Worm (Caenorhabditis elegans) whole organism, L4 larva: ENCODE results near the gene F38B6.2.

Source experiments
- F10B5.3 ChIP-seq: sonication (generic microtip); optimal IDR thresholded peaks from 2 replicates; lab custom pipeline; 2016; ENCODE audit warnings: mild to moderate bottlenecking, missing genetic modification characterization, missing compliant biosample characterization
- F26F4.8 ChIP-seq: fragments of 200-800 bp; sonication (Bioruptor generic); conservative IDR thresholded peaks from 2 replicates; pipeline ENCODE4 v1.3.6; 2022; ENCODE audit warnings: missing genetic modification characterization, missing compliant biosample characterization
- F44E2.7 ChIP-seq: fragments of 200-800 bp; sonication (Bioruptor generic); IDR thresholded peaks from 2 replicates; pipeline ENCODE4 v2.1.2; 2022; ENCODE audit warnings: missing genetic modification characterization, missing compliant biosample characterization
- F49E8.2 ChIP-seq: sonication (generic microtip); optimal IDR thresholded peaks from 2 replicates; lab custom pipeline; 2016; ENCODE audit warnings: missing compliant biosample characterization, mild to moderate bottlenecking, missing genetic modification characterization, borderline replicate concordance
- T26A8.4 ChIP-seq: fragments of 200-800 bp; sonication (Bioruptor generic); IDR thresholded peaks from 2 replicates; pipeline ENCODE4 v1.3.6; 2022; ENCODE audit warnings: missing genetic modification characterization, missing compliant biosample characterization
- Y105C5A.15 ChIP-seq: fragments of 200-800 bp; sonication (Bioruptor generic); IDR thresholded peaks from 2 replicates; pipeline ENCODE4 v1.3.6; 2022; ENCODE audit warnings: missing genetic modification characterization, missing compliant biosample characterization
- Y48G9A.11 ChIP-seq: fragments of 200-800 bp; sonication (Bioruptor generic); IDR thresholded peaks from 2 replicates; pipeline ENCODE4 v1.3.6; 2022; ENCODE audit warnings: missing genetic modification reagents, missing genetic modification characterization, missing compliant biosample characterization
- Y75B8A.6 ChIP-seq: fragments of 200-800 bp; sonication (Bioruptor generic); IDR thresholded peaks from 2 replicates; pipeline ENCODE4 v1.3.6; 2022; ENCODE audit warnings: missing genetic modification reagents, missing genetic modification characterization, missing compliant biosample characterization
- ZK546.5 ChIP-seq, 2 experiments: sonication (generic microtip); optimal IDR thresholded peaks; 2 replicates each; lab custom pipeline; 2017; ENCODE audit warnings: missing biosample characterization in 2 of 2, missing genetic modification characterization in 2 of 2
- aha-1 ChIP-seq: fragments of 150-350 bp; peaks from one replicate; lab custom pipeline; 2014; ENCODE audit warnings: missing biosample characterization, missing genetic modification characterization
- aly-2 ChIP-seq: sonication (generic microtip); optimal IDR thresholded peaks from 2 replicates; lab custom pipeline; 2018; ENCODE audit warnings: missing biosample characterization, missing genetic modification characterization
- ama-1 ChIP-seq: fragments of 150-350 bp; optimal IDR thresholded peaks from 2 replicates; lab custom pipeline; 2014; ENCODE audit warnings: inconsistent platforms, mixed read lengths
- ceh-20 ChIP-seq: fragments of 200-800 bp; sonication (Bioruptor generic); IDR thresholded peaks from 2 replicates; pipeline ENCODE4 v1.3.6; 2022; ENCODE audit warnings: missing genetic modification reagents, missing genetic modification characterization, missing compliant biosample characterization
- ceh-44 ChIP-seq: fragments of 200-800 bp; sonication (Bioruptor generic); IDR thresholded peaks from 2 replicates; pipeline ENCODE4 v1.3.6; 2022; ENCODE audit warnings: missing genetic modification reagents, missing genetic modification characterization, missing compliant biosample characterization
- ceh-62 ChIP-seq: sonication (generic microtip); optimal IDR thresholded peaks from 2 replicates; lab custom pipeline; 2017; ENCODE audit warnings: missing biosample characterization, missing genetic modification characterization
- ceh-82 ChIP-seq: sonication (generic microtip); optimal IDR thresholded peaks from 2 replicates; lab custom pipeline; 2017; ENCODE audit warnings: missing biosample characterization, missing genetic modification characterization
- ces-1 ChIP-seq: fragments of 150-350 bp; sonication (generic microtip); optimal IDR thresholded peaks from 4 replicates; lab custom pipeline; 2014; ENCODE audit warnings: missing biosample characterization, missing genetic modification reagents, missing genetic modification characterization
- dmd-6 ChIP-seq: fragments of 200-800 bp; sonication (Bioruptor generic); IDR thresholded peaks from 2 replicates; pipeline ENCODE4 v1.3.6; 2022; ENCODE audit warnings: missing genetic modification reagents, missing genetic modification characterization, missing compliant biosample characterization
- dpl-1 ChIP-seq: fragments of 150-350 bp; optimal IDR thresholded peaks from 2 replicates; lab custom pipeline; 2014; ENCODE audit warnings: missing biosample characterization, missing genetic modification reagents, missing genetic modification characterization
- dve-1 ChIP-seq: sonication (generic microtip); optimal IDR thresholded peaks from 2 replicates; lab custom pipeline; 2017; ENCODE audit warnings: antibody characterized with exemption, mild to moderate bottlenecking, missing genetic modification characterization, missing compliant biosample characterization; ENCODE audit not compliant: insufficient read depth
- egl-27 ChIP-seq: sonication (generic microtip); optimal IDR thresholded peaks from 3 replicates; lab custom pipeline; 2017; ENCODE audit warnings: missing biosample characterization, missing genetic modification reagents, missing genetic modification characterization
- egl-43 ChIP-seq: fragments of 200-800 bp; sonication (Bioruptor generic); IDR thresholded peaks from 2 replicates; pipeline ENCODE4 v1.3.6; 2022; ENCODE audit warnings: missing genetic modification reagents, missing genetic modification characterization, missing compliant biosample characterization
- fos-1 ChIP-seq: fragments of 150-350 bp; optimal IDR thresholded peaks from 2 replicates; lab custom pipeline; 2014; ENCODE audit warnings: missing biosample characterization, missing genetic modification characterization
- gei-8 ChIP-seq: fragments of 200-800 bp; sonication (Bioruptor generic); optimal IDR thresholded peaks from 2 replicates; lab custom pipeline; 2018; ENCODE audit warnings: mild to moderate bottlenecking, missing genetic modification characterization, missing compliant biosample characterization
- hif-1 ChIP-seq, 2 experiments: sonication (generic microtip); optimal IDR thresholded peaks; 2 replicates each; lab custom pipeline; 2016 to 2017; ENCODE audit warnings: missing compliant biosample characterization in 2 of 2, missing genetic modification characterization in 2 of 2, missing genetic modification reagents in 2 of 2, missing genotype in 2 of 2, mild to moderate bottlenecking in 1 of 2
- hlh-30 ChIP-seq: sonication (generic microtip); optimal IDR thresholded peaks from 2 replicates; lab custom pipeline; 2017; ENCODE audit warnings: antibody characterized with exemption, mild to moderate bottlenecking, missing genetic modification characterization, missing compliant biosample characterization; ENCODE audit not compliant: insufficient read depth
- hmg-1.1 ChIP-seq: fragments of 200-800 bp; sonication (Bioruptor generic); IDR thresholded peaks from 2 replicates; pipeline ENCODE4 v1.3.6; 2022; ENCODE audit warnings: missing genetic modification reagents, missing genetic modification characterization, missing compliant biosample characterization
- lim-7 ChIP-seq: fragments of 200-800 bp; sonication (Bioruptor generic); IDR thresholded peaks from 2 replicates; pipeline ENCODE4 v1.3.6; 2022; ENCODE audit warnings: missing genetic modification characterization, missing compliant biosample characterization
- lin-29 ChIP-seq: fragments of 200-800 bp; sonication (Bioruptor generic); IDR thresholded peaks from 2 replicates; pipeline ENCODE4 v1.3.6; 2022; ENCODE audit warnings: missing genetic modification reagents, missing genetic modification characterization, missing compliant biosample characterization
- mdt-29 ChIP-seq: fragments of 200-800 bp; sonication (Bioruptor generic); IDR thresholded peaks from 2 replicates; pipeline ENCODE4 v1.3.6; 2022; ENCODE audit warnings: missing genetic modification reagents, missing genetic modification characterization, missing compliant biosample characterization
- mep-1 ChIP-seq: fragments of 150-350 bp; sonication (generic microtip); optimal IDR thresholded peaks from 3 replicates; lab custom pipeline; 2014; ENCODE audit warnings: missing biosample characterization, missing genetic modification characterization
- mes-2 ChIP-seq: sonication (generic microtip); optimal IDR thresholded peaks from 2 replicates; lab custom pipeline; 2016; ENCODE audit warnings: missing genotype, mild to moderate bottlenecking, missing genetic modification characterization, missing compliant biosample characterization; ENCODE audit not compliant: poor library complexity, severe bottlenecking
- mxl-2 ChIP-seq: fragments of 200-800 bp; sonication (Bioruptor generic); conservative IDR thresholded peaks from 2 replicates; pipeline ENCODE4 v1.3.6; 2022; ENCODE audit warnings: missing genetic modification reagents, missing genetic modification characterization, missing compliant biosample characterization
- nhr-11 ChIP-seq: fragments of 150-350 bp; optimal IDR thresholded peaks from 2 replicates; lab custom pipeline; 2014; ENCODE audit warnings: missing biosample characterization, missing genetic modification characterization
- nhr-111 ChIP-seq: fragments of 200-800 bp; sonication (Bioruptor generic); optimal IDR thresholded peaks from 2 replicates; lab custom pipeline; 2018; ENCODE audit warnings: mild to moderate bottlenecking, missing genetic modification characterization, missing compliant biosample characterization
- nhr-25 ChIP-seq: sonication (generic microtip); optimal IDR thresholded peaks from 2 replicates; lab custom pipeline; 2017; ENCODE audit warnings: missing genetic modification characterization, mild to moderate bottlenecking, missing compliant biosample characterization, antibody characterized with exemption, moderate library complexity, borderline replicate concordance; ENCODE audit not compliant: insufficient read depth
- nhr-28 ChIP-seq: fragments of 150-350 bp; optimal IDR thresholded peaks from 2 replicates; lab custom pipeline; 2014; ENCODE audit warnings: missing biosample characterization, missing genetic modification characterization
- nhr-42 ChIP-seq: fragments of 200-800 bp; sonication (Bioruptor generic); IDR thresholded peaks from 2 replicates; pipeline ENCODE4 v1.3.6; 2022; ENCODE audit warnings: missing genetic modification characterization, missing compliant biosample characterization
- nhr-76 ChIP-seq: fragments of 150-350 bp; optimal IDR thresholded peaks from 2 replicates; lab custom pipeline; 2014; ENCODE audit warnings: missing biosample characterization, missing genetic modification characterization
- nhr-77 ChIP-seq: fragments of 150-350 bp; optimal IDR thresholded peaks from 2 replicates; lab custom pipeline; 2014; ENCODE audit warnings: missing biosample characterization, missing genetic modification characterization
- pha-4 ChIP-seq, 2 experiments: fragments of 150-350 bp in 1 of 2; fragments of 200-800 bp in 1 of 2; sonication (Bioruptor generic) in 1 of 2; IDR thresholded peaks in 1 of 2; optimal IDR thresholded peaks in 1 of 2; 2 replicates each; pipeline versions ENCODE4 v1.3.6 to Lab custom; 2014 to 2022; ENCODE audit warnings: missing genetic modification characterization in 2 of 2, missing genetic modification reagents in 2 of 2, missing biosample characterization in 1 of 2, missing compliant biosample characterization in 1 of 2
- php-3 ChIP-seq: fragments of 200-800 bp; sonication (Bioruptor generic); IDR thresholded peaks from 2 replicates; pipeline ENCODE4 v1.3.6; 2022; ENCODE audit warnings: missing genetic modification reagents, missing genetic modification characterization, missing compliant biosample characterization
- rbr-2 ChIP-seq: sonication (generic microtip); optimal IDR thresholded peaks from 2 replicates; lab custom pipeline; 2016; ENCODE audit warnings: missing genotype, missing genetic modification characterization, missing compliant biosample characterization
- saeg-2 ChIP-seq: fragments of 200-800 bp; sonication (Bioruptor generic); IDR thresholded peaks from 2 replicates; pipeline ENCODE4 v1.3.6; 2022; ENCODE audit warnings: missing genetic modification reagents, missing genetic modification characterization, missing compliant biosample characterization
- sdz-12 ChIP-seq: fragments of 200-800 bp; sonication (Bioruptor generic); optimal IDR thresholded peaks from 2 replicates; lab custom pipeline; 2018; ENCODE audit warnings: mild to moderate bottlenecking, missing genetic modification characterization, missing compliant biosample characterization
- spr-3 ChIP-seq: fragments of 200-800 bp; sonication (Bioruptor generic); optimal IDR thresholded peaks from 2 replicates; lab custom pipeline; 2018; ENCODE audit warnings: mild to moderate bottlenecking, missing genetic modification characterization, missing compliant biosample characterization
- unc-130 ChIP-seq: sonication (generic microtip); optimal IDR thresholded peaks from 2 replicates; lab custom pipeline; 2016; ENCODE audit warnings: missing genetic modification reagents, missing genetic modification characterization, missing compliant biosample characterization
- zfp-3 ChIP-seq: fragments of 200-800 bp; sonication (Bioruptor generic); conservative IDR thresholded peaks from 2 replicates; pipeline ENCODE4 v1.3.6; 2022; ENCODE audit warnings: missing genetic modification reagents, missing genetic modification characterization, missing compliant biosample characterization
- zip-2 ChIP-seq: fragments of 150-350 bp; optimal IDR thresholded peaks from 2 replicates; lab custom pipeline; 2014; ENCODE audit warnings: missing biosample characterization, missing genetic modification characterization

Gene F38B6.2

ce11 chrX:6737329-6738008 lies 39.1 kb downstream of the F38B6.2 start (continued):
- TF ChIP-seq pha-4 (GFP tag; IDR thresholded peaks at IDR 0.05; lab: Robert Waterston, UW): peak; percentile 74
- peak; percentile 13 for TF ChIP-seq pha-4 (tag; optimal IDR thresholded peaks at IDR 0.05; lab: Kevin White, UChicago)
- TF ChIP-seq rbr-2: peak; percentile 76
- no peak for TF ChIP-seq Y105C5A.15 (GFP tag; lab: Robert Waterston, UW)
- no peak for TF ChIP-seq fos-1 (tag; lab: Kevin White, UChicago)
- peak; percentile 100 for TF ChIP-seq aha-1 (tag; lab: Kevin White, UChicago)
- no peak for TF ChIP-seq Y75B8A.6 (GFP tag; lab: Robert Waterston, UW)
- peak; percentile 52 for TF ChIP-seq nhr-76
- no peak for TF ChIP-seq sdz-12
- TF ChIP-seq ceh-44 (GFP tag; lab: Robert Waterston, UW): no peak
- TF ChIP-seq Y48G9A.11 (GFP tag; lab: Robert Waterston, UW): no peak
- TF ChIP-seq dve-1 (tag; lab: Kevin White, UChicago): peak; percentile 91
- TF ChIP-seq nhr-25 (tag; lab: Kevin White, UChicago): peak; percentile 88
- peak; percentile 95 for TF ChIP-seq gei-8 (GFP tag; lab: Kevin White, UChicago)
- no peak for TF ChIP-seq lin-29 (GFP tag; lab: Robert Waterston, UW)
- peak; percentile 84; the same call in 1 of the 2 replicates for TF ChIP-seq saeg-2 (GFP tag; lab: Robert Waterston, UW)
- TF ChIP-seq spr-3 (GFP tag; lab: Kevin White, UChicago): peak; percentile 30
- TF ChIP-seq ama-1 (lab: Kevin White, UChicago): no peak
- peak; percentile 50 for TF ChIP-seq zip-2
- TF ChIP-seq nhr-28 (tag; lab: Kevin White, UChicago): peak; percentile 94
- TF ChIP-seq nhr-42 (GFP tag; lab: Robert Waterston, UW): peak; percentile 55; the same call in 1 of the 2 replicates
- peak; percentile 89 for TF ChIP-seq ceh-20 (GFP tag; lab: Robert Waterston, UW)
- TF ChIP-seq unc-130 (GFP tag; lab: Kevin White, UChicago): no peak
- TF ChIP-seq ces-1 (GFP tag; lab: Kevin White, UChicago): no peak
- peak; percentile 72 for TF ChIP-seq egl-43 (GFP tag; lab: Robert Waterston, UW)
- peak; percentile 89 for TF ChIP-seq nhr-11 (tag; lab: Kevin White, UChicago)
- TF ChIP-seq F26F4.8: no peak
- peak; percentile 64 for TF ChIP-seq nhr-77 (tag; lab: Kevin White, UChicago)
- TF ChIP-seq aly-2 (tag; lab: Kevin White, UChicago): no peak
- peak; percentile 38; the same call in 1 of the 2 replicates for TF ChIP-seq zfp-3 (GFP tag; lab: Robert Waterston, UW)
- no peak for TF ChIP-seq nhr-111 (GFP tag; lab: Kevin White, UChicago)
- TF ChIP-seq hlh-30 (tag; lab: Kevin White, UChicago): peak; percentile 99
- TF ChIP-seq lim-7 (GFP tag; lab: Robert Waterston, UW): no peak; the same call in 1 of the 2 replicates
- no peak for TF ChIP-seq ceh-82 (tag; lab: Kevin White, UChicago)
- TF ChIP-seq dmd-6 (GFP tag; lab: Robert Waterston, UW): peak; percentile 98
- TF ChIP-seq php-3 (GFP tag; lab: Robert Waterston, UW): peak; percentile 64
- no peak for TF ChIP-seq F44E2.7 (GFP tag; lab: Robert Waterston, UW)
- peak; percentile 79 for TF ChIP-seq mdt-29 (GFP tag; lab: Robert Waterston, UW)
- TF ChIP-seq mxl-2 (GFP tag; lab: Robert Waterston, UW): peak; percentile 98
- peak; percentile 92 for TF ChIP-seq mep-1 (tag; lab: Kevin White, UChicago)
- TF ChIP-seq ZK546.5 (tag; optimal IDR thresholded peaks at IDR 0.05; lab: Kevin White, UChicago): no peak
- TF ChIP-seq hif-1 (tag; optimal IDR thresholded peaks at IDR 0.05; lab: Kevin White, UChicago): peak; percentile 77 to 97
- peak; percentile 47 for TF ChIP-seq egl-27 (tag; lab: Kevin White, UChicago)
- TF ChIP-seq dpl-1 (GFP tag; lab: Kevin White, UChicago): peak; percentile 36
- no peak for TF ChIP-seq F49E8.2 (tag; lab: Kevin White, UChicago)
- TF ChIP-seq hmg-1.1: peak; percentile 73
- TF ChIP-seq ceh-62 (tag; lab: Kevin White, UChicago): no peak
- TF ChIP-seq F10B5.3 (tag; lab: Kevin White, UChicago): no peak
- peak; percentile 66 for TF ChIP-seq mes-2 (tag; lab: Kevin White, UChicago)
- peak; percentile 87 for TF ChIP-seq T26A8.4 (GFP tag; lab: Robert Waterston, UW)
